Fruit fly (Drosophila melanogaster): ENCODE measurements around the gene Lsd-1.
A peak's percentile ranks its signal among the peaks of the same experiment; 100 is the strongest.

- TF ChIP-seq CG1620 (GFP tag; optimal IDR thresholded peaks at IDR 0.05) (peak; percentile 60), Clk (GFP tag; optimal IDR thresholded peaks at IDR 0.05) (no peak), pad (GFP tag; optimal IDR thresholded peaks at IDR 0.05) (peak; percentile 47), toe (GFP tag; optimal IDR thresholded peaks at IDR 0.05) (peak; percentile 9), kay (GFP tag; ENCODE audit: borderline replicate concordance) (peak; percentile 93), CG7101 (tag; optimal IDR thresholded peaks at IDR 0.05) (peak; percentile 57), Crg-1 (GFP tag; optimal IDR thresholded peaks at IDR 0.05) (peak; percentile 40), Hr96 (GFP tag; optimal IDR thresholded peaks at IDR 0.05) (no peak)
Measured at dm6 chr3R:23760219-23761018, 3.2 kb upstream of the Lsd-1 start, which contains the start of gene SdhD.

Data from whole organism, adult.